Worm (Caenorhabditis elegans): Measurements from ENCODE around the gene best-6.

ce11 chrIV:5020533-5020932 is 8.3 kb downstream of the best-6 start, which contains the start of gene T28H11.8:
- TF ChIP-seq ham-2 (GFP tag; optimal IDR thresholded peaks at IDR 0.05) (no peak), nhr-76 (tag; optimal IDR thresholded peaks at IDR 0.05) (no peak), mab-5 (tag; optimal IDR thresholded peaks at IDR 0.05) (no peak), blmp-1 (tag; optimal IDR thresholded peaks at IDR 0.05) (no peak), nhr-2 (tag; optimal IDR thresholded peaks at IDR 0.05) (no peak), nhr-12 (tag; optimal IDR thresholded peaks at IDR 0.05) (no peak), pha-4 (tag; optimal IDR thresholded peaks at IDR 0.05) (no peak), elt-3 (tag; optimal IDR thresholded peaks at IDR 0.05) (no peak), ceh-83 (GFP tag; optimal IDR thresholded peaks at IDR 0.05) (no peak), unc-62 (GFP tag; optimal IDR thresholded peaks at IDR 0.05) (no peak)
